Worm (Caenorhabditis elegans) whole organism, L4 larva: ENCODE data around the gene C54D10.3.

ENCODE experiments used
- T26A8.4 ChIP-seq: fragments of 200-800 bp; sonication (Bioruptor generic); IDR thresholded peaks from 2 replicates; pipeline ENCODE4 v1.3.6; 2022; ENCODE audit warnings: missing genetic modification characterization, missing compliant biosample characterization
- Y5F2A.4 ChIP-seq: fragments of 200-800 bp; sonication (Bioruptor generic); optimal IDR thresholded peaks from 2 replicates; lab custom pipeline; 2018; ENCODE audit warnings: mild to moderate bottlenecking, missing genetic modification characterization, missing compliant biosample characterization
- aly-2 ChIP-seq: sonication (generic microtip); optimal IDR thresholded peaks from 2 replicates; lab custom pipeline; 2018; ENCODE audit warnings: missing biosample characterization, missing genetic modification characterization
- ama-1 ChIP-seq: fragments of 150-350 bp; optimal IDR thresholded peaks from 2 replicates; lab custom pipeline; 2014; ENCODE audit warnings: inconsistent platforms, mixed read lengths
- ceh-28 ChIP-seq: fragments of 150-350 bp; optimal IDR thresholded peaks from 2 replicates; lab custom pipeline; 2014; ENCODE audit warnings: missing biosample characterization, missing genetic modification reagents, missing genetic modification characterization
- daf-19 ChIP-seq: fragments of 200-800 bp; sonication (Bioruptor generic); conservative IDR thresholded peaks from 2 replicates; pipeline ENCODE4 v1.3.6; 2022; ENCODE audit warnings: missing genetic modification characterization, missing compliant biosample characterization
- madf-5 ChIP-seq, 2 experiments: fragments of 200-800 bp; sonication (Bioruptor generic); IDR thresholded peaks; 2 replicates each; pipeline ENCODE4 v1.3.6; 2022; ENCODE audit warnings: missing compliant biosample characterization in 2 of 2, missing genetic modification characterization in 2 of 2
- mxl-2 ChIP-seq: fragments of 200-800 bp; sonication (Bioruptor generic); conservative IDR thresholded peaks from 2 replicates; pipeline ENCODE4 v1.3.6; 2022; ENCODE audit warnings: missing genetic modification reagents, missing genetic modification characterization, missing compliant biosample characterization
- nhr-25 ChIP-seq: sonication (generic microtip); optimal IDR thresholded peaks from 2 replicates; lab custom pipeline; 2017; ENCODE audit warnings: missing genetic modification characterization, mild to moderate bottlenecking, missing compliant biosample characterization, antibody characterized with exemption, moderate library complexity, borderline replicate concordance; ENCODE audit not compliant: insufficient read depth
- nhr-77 ChIP-seq: fragments of 150-350 bp; optimal IDR thresholded peaks from 2 replicates; lab custom pipeline; 2014; ENCODE audit warnings: missing biosample characterization, missing genetic modification characterization
- spr-1 ChIP-seq: sonication (generic microtip); optimal IDR thresholded peaks from 2 replicates; lab custom pipeline; 2016; ENCODE audit warnings: mild to moderate bottlenecking, missing genetic modification characterization, missing compliant biosample characterization
- unc-62 ChIP-seq, 3 experiments: fragments of 150-350 bp in 1 of 3; sonication (generic microtip); optimal IDR thresholded peaks in 2 of 3; peaks in 1 of 3; 1 replicate in 1 of 3; 2 replicates in 2 of 3; lab custom pipeline; 2014 to 2017; ENCODE audit warnings: missing biosample characterization in 3 of 3, missing genetic modification characterization in 3 of 3, missing genetic modification reagents in 3 of 3, missing genotype in 1 of 3
- vab-7 ChIP-seq: fragments of 200-800 bp; sonication (Bioruptor generic); IDR thresholded peaks from 2 replicates; pipeline ENCODE4 v1.3.6; 2022; ENCODE audit warnings: missing genetic modification reagents, missing genetic modification characterization, missing compliant biosample characterization

Gene C54D10.3

DNA sequence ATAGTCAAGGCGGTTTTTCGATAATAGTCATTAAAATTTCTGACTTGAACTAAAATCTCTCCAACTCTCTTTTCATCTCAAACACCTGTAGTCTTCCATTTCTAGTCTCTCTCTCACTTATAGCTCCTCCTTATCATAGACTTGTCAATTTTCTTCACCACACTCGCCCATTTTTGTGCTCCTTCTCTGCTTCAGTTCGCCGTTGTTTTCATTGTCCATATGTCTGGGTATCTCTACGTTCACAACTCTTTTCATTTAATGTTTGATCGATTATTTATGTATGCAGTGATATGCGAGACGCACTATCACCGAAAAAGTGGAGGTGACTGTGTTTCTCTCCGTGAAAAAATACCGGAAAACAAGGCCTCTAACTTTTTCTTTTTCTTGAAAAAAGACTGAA, 49.4 kb downstream of the C54D10.3 start (continued):
- TF ChIP-seq unc-62 (GFP tag; optimal IDR thresholded peaks at IDR 0.05 in 1 of 2; lab: Kevin White, UChicago) (peak in 1 of 2 experiments; percentile 72), unc-62 (tag; optimal IDR thresholded peaks at IDR 0.05; lab: Kevin White, UChicago) (no peak), nhr-77 (peak; percentile 71), daf-19 (GFP tag; lab: Robert Waterston, UW) (no peak)

DNA sequence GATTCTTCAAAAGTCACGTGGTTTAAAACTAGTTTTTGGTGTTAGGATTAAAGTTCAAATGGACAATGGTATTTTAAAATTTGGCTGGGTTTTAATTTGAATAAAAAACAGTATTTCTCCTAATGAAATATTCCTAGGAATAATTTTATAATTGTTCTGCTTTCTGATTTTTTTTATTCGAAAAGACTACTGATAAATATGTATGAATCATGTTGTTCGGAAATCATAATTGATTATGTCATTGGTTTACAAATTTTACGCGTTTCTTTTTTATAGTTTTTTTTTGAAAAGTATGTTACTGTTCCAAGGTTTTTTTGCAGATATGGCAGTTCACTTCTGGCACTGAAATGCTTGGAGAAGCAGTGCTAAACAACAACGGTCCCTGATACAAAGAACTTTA, 50.0 kb downstream of the C54D10.3 start, which contains the start of gene F28C1.3:
F28C1.3 (plus strand) TSS at position 301 of the 400 bp plus-strand sequence.
- TF ChIP-seq nhr-25 (tag; lab: Kevin White, UChicago) (no peak), aly-2 (tag; lab: Kevin White, UChicago) (no peak), ama-1 (lab: Kevin White, UChicago) (no peak), madf-5 (GFP tag; IDR thresholded peaks at IDR 0.05; lab: Robert Waterston, UW) (no peak), nhr-77 (no peak), ceh-28 (tag; lab: Kevin White, UChicago) (no peak), T26A8.4 (no peak), spr-1 (no peak), vab-7 (GFP tag; lab: Robert Waterston, UW) (no peak), mxl-2 (GFP tag; lab: Robert Waterston, UW) (no peak), Y5F2A.4 (GFP tag; lab: Kevin White, UChicago) (no peak)
